Worm (Caenorhabditis elegans) whole organism, young adult: Measurements from ENCODE around the gene srw-40.

Experiments
- B0261.1 ChIP-seq: sonication (generic microtip); optimal IDR thresholded peaks from 2 replicates; lab custom pipeline; 2016; ENCODE audit warnings: mild to moderate bottlenecking, missing genetic modification characterization, moderate library complexity, missing compliant biosample characterization
- B0336.3 ChIP-seq: fragments of 200-800 bp; sonication (Bioruptor generic); IDR thresholded peaks from 2 replicates; pipeline ENCODE4 v1.3.6; 2022; ENCODE audit warnings: missing genetic modification characterization, missing compliant biosample characterization
- F49E8.2 ChIP-seq: sonication (generic microtip); optimal IDR thresholded peaks from 3 replicates; lab custom pipeline; 2017; ENCODE audit warnings: missing genetic modification characterization, mild to moderate bottlenecking, missing compliant biosample characterization, antibody characterized with exemption, moderate library complexity; ENCODE audit not compliant: insufficient read depth
- F57C9.4 ChIP-seq: sonication (generic microtip); optimal IDR thresholded peaks from 2 replicates; lab custom pipeline; 2017; ENCODE audit warnings: mild to moderate bottlenecking, missing genetic modification characterization, missing compliant biosample characterization
- T07F8.4 ChIP-seq: sonication (generic microtip); optimal IDR thresholded peaks from 2 replicates; lab custom pipeline; 2016; ENCODE audit warnings: mild to moderate bottlenecking, missing genetic modification characterization, moderate library complexity, missing compliant biosample characterization
- T26A5.8 ChIP-seq: sonication (generic microtip); optimal IDR thresholded peaks from 2 replicates; lab custom pipeline; 2016; ENCODE audit warnings: missing genetic modification characterization, missing compliant biosample characterization
- Y53F4B.3 ChIP-seq: fragments of 200-800 bp; sonication (Bioruptor generic); IDR thresholded peaks from 2 replicates; pipeline ENCODE4 v1.3.6; 2022; ENCODE audit warnings: missing genetic modification reagents, missing genetic modification characterization, missing compliant biosample characterization
- Y79H2A.3 ChIP-seq: fragments of 200-800 bp; sonication (Bioruptor generic); conservative IDR thresholded peaks from 2 replicates; pipeline ENCODE4 v1.3.6; 2022; ENCODE audit warnings: missing genetic modification reagents, missing genetic modification characterization, missing compliant biosample characterization
- ama-1 ChIP-seq, 3 experiments: fragments of 150-350 bp in 1 of 3; sonication (generic microtip) in 2 of 3; optimal IDR thresholded peaks; 2 replicates each; lab custom pipeline; 2014 to 2018; ENCODE audit warnings: missing biosample characterization in 2 of 3, missing genetic modification characterization in 2 of 3, missing genetic modification reagents in 2 of 3
- atf-7 ChIP-seq: sonication (generic microtip); optimal IDR thresholded peaks from 2 replicates; lab custom pipeline; 2017; ENCODE audit warnings: mild to moderate bottlenecking, missing genetic modification characterization, missing compliant biosample characterization
- attf-3 ChIP-seq: fragments of 200-800 bp; sonication (Bioruptor generic); conservative IDR thresholded peaks from 2 replicates; pipeline ENCODE4 v1.3.6; 2022; ENCODE audit warnings: missing genetic modification reagents, missing genetic modification characterization, missing compliant biosample characterization
- attf-5 ChIP-seq: fragments of 200-800 bp; sonication (Bioruptor generic); optimal IDR thresholded peaks from 2 replicates; lab custom pipeline; 2018; ENCODE audit warnings: mild to moderate bottlenecking, missing genetic modification characterization, missing compliant biosample characterization
- ccch-3 ChIP-seq: fragments of 200-800 bp; sonication (Bioruptor generic); optimal IDR thresholded peaks from 2 replicates; lab custom pipeline; 2018; ENCODE audit warnings: mild to moderate bottlenecking, missing genetic modification characterization, missing compliant biosample characterization
- ceh-100 ChIP-seq: fragments of 200-800 bp; sonication (Bioruptor generic); IDR thresholded peaks from 2 replicates; pipeline ENCODE4 v1.3.6; 2022; ENCODE audit warnings: missing genetic modification reagents, missing genetic modification characterization, missing compliant biosample characterization
- die-1 ChIP-seq: sonication (generic microtip); optimal IDR thresholded peaks from 2 replicates; lab custom pipeline; 2016; ENCODE audit warnings: missing genotype, mild to moderate bottlenecking, missing genetic modification characterization, missing compliant biosample characterization
- egl-18 ChIP-seq: fragments of 200-800 bp; sonication (Bioruptor generic); IDR thresholded peaks from 2 replicates; pipeline ENCODE4 v1.3.6; 2022; ENCODE audit warnings: missing genetic modification reagents, missing genetic modification characterization, missing compliant biosample characterization
- ekl-4 ChIP-seq: fragments of 200-800 bp; sonication (Bioruptor generic); IDR thresholded peaks from 2 replicates; pipeline ENCODE4 v1.3.6; 2022; ENCODE audit warnings: missing genetic modification reagents, missing genetic modification characterization, missing compliant biosample characterization
- ets-4 ChIP-seq: fragments of 200-800 bp; sonication (Bioruptor generic); optimal IDR thresholded peaks from 2 replicates; lab custom pipeline; 2018; ENCODE audit warnings: mild to moderate bottlenecking, missing genetic modification characterization, missing compliant biosample characterization
- fkh-3 ChIP-seq: sonication (generic microtip); optimal IDR thresholded peaks from 2 replicates; lab custom pipeline; 2016; ENCODE audit warnings: mild to moderate bottlenecking, missing genetic modification characterization, missing compliant biosample characterization
- him-1 ChIP-seq: sonication (generic microtip); optimal IDR thresholded peaks from 2 replicates; lab custom pipeline; 2016; ENCODE audit warnings: missing genotype, missing genetic modification reagents, missing genetic modification characterization, missing compliant biosample characterization
- hlh-26 ChIP-seq: fragments of 200-800 bp; sonication (Bioruptor generic); conservative IDR thresholded peaks from 2 replicates; pipeline ENCODE4 v1.3.6; 2022; ENCODE audit warnings: missing genetic modification reagents, missing genetic modification characterization, missing compliant biosample characterization
- hrde-1 ChIP-seq: sonication (generic microtip); optimal IDR thresholded peaks from 2 replicates; lab custom pipeline; 2016; ENCODE audit warnings: missing genetic modification characterization, mild to moderate bottlenecking, missing compliant biosample characterization, moderate library complexity, missing genotype, missing genetic modification reagents, borderline replicate concordance
- let-526 ChIP-seq: fragments of 200-800 bp; sonication (Bioruptor generic); IDR thresholded peaks from 2 replicates; pipeline ENCODE4 v1.3.6; 2022; ENCODE audit warnings: missing genetic modification reagents, missing genetic modification characterization, missing compliant biosample characterization
- lsl-1 ChIP-seq: fragments of 200-800 bp; sonication (Bioruptor generic); optimal IDR thresholded peaks from 2 replicates; lab custom pipeline; 2018; ENCODE audit warnings: mild to moderate bottlenecking, missing genetic modification characterization, moderate library complexity, missing compliant biosample characterization
- madf-3 ChIP-seq: fragments of 200-800 bp; sonication (Bioruptor generic); IDR thresholded peaks from 2 replicates; pipeline ENCODE4 v1.3.6; 2022; ENCODE audit warnings: missing genetic modification reagents, missing genetic modification characterization, missing compliant biosample characterization
- madf-6 ChIP-seq: fragments of 200-800 bp; sonication (Bioruptor generic); IDR thresholded peaks from 2 replicates; pipeline ENCODE4 v1.3.6; 2022; ENCODE audit warnings: missing genetic modification reagents, missing genetic modification characterization, missing compliant biosample characterization
- mcd-1 ChIP-seq: fragments of 200-800 bp; sonication (Bioruptor generic); IDR thresholded peaks from 2 replicates; pipeline ENCODE4 v1.3.6; 2022; ENCODE audit warnings: missing genetic modification reagents, missing genetic modification characterization, missing compliant biosample characterization
- mel-28 ChIP-seq: sonication (generic microtip); optimal IDR thresholded peaks from 2 replicates; lab custom pipeline; 2016; ENCODE audit warnings: borderline replicate concordance, mild to moderate bottlenecking, missing genetic modification characterization, missing compliant biosample characterization
- nfyb-1 ChIP-seq: fragments of 200-800 bp; sonication (Bioruptor generic); IDR thresholded peaks from 2 replicates; pipeline ENCODE4 v1.3.6; 2022; ENCODE audit warnings: missing genetic modification reagents, missing genetic modification characterization, missing compliant biosample characterization
- nhr-179 ChIP-seq: sonication (generic microtip); optimal IDR thresholded peaks from 2 replicates; lab custom pipeline; 2016; ENCODE audit warnings: mild to moderate bottlenecking, missing genetic modification characterization, missing compliant biosample characterization
- rcor-1 ChIP-seq: fragments of 200-800 bp; sonication (Bioruptor generic); IDR thresholded peaks from 2 replicates; pipeline ENCODE4 v1.3.6; 2022; ENCODE audit warnings: missing genetic modification reagents, missing genetic modification characterization, missing compliant biosample characterization
- repo-1 ChIP-seq: sonication (generic microtip); optimal IDR thresholded peaks from 2 replicates; lab custom pipeline; 2017; ENCODE audit warnings: mild to moderate bottlenecking, missing genetic modification characterization, missing compliant biosample characterization
- rpc-1 ChIP-seq, 2 experiments: fragments of 150-350 bp in 1 of 2; sonication (generic microtip) in 1 of 2; optimal IDR thresholded peaks; 2 replicates each; lab custom pipeline; 2014 to 2018; ENCODE audit warnings: missing biosample characterization in 1 of 2, missing genetic modification characterization in 1 of 2, missing genetic modification reagents in 1 of 2, missing genotype in 1 of 2
- sdz-38 ChIP-seq: sonication (generic microtip); optimal IDR thresholded peaks from 2 replicates; lab custom pipeline; 2016; ENCODE audit warnings: missing genotype, missing genetic modification characterization, missing compliant biosample characterization
- snpc-1.3 ChIP-seq: sonication (generic microtip); optimal IDR thresholded peaks from 2 replicates; lab custom pipeline; 2017; ENCODE audit warnings: missing genetic modification characterization, mild to moderate bottlenecking, missing compliant biosample characterization, antibody characterized with exemption, moderate library complexity, missing genotype, missing genetic modification reagents; ENCODE audit not compliant: insufficient read depth
- tlf-1 ChIP-seq: fragments of 200-800 bp; sonication (Bioruptor generic); optimal IDR thresholded peaks from 2 replicates; lab custom pipeline; 2018; ENCODE audit warnings: mild to moderate bottlenecking, missing genetic modification characterization, missing compliant biosample characterization
- xnd-1 ChIP-seq: sonication (generic microtip); optimal IDR thresholded peaks from 2 replicates; lab custom pipeline; 2016; ENCODE audit warnings: missing genotype, missing genetic modification reagents, missing genetic modification characterization, missing compliant biosample characterization
- zfh-2 ChIP-seq: fragments of 200-800 bp; sonication (Bioruptor generic); conservative IDR thresholded peaks from 2 replicates; pipeline ENCODE4 v1.3.6; 2022; ENCODE audit warnings: missing genetic modification reagents, missing genetic modification characterization, missing compliant biosample characterization
- zim-3 ChIP-seq: sonication (generic microtip); optimal IDR thresholded peaks from 2 replicates; lab custom pipeline; 2017; ENCODE audit warnings: mild to moderate bottlenecking, missing genetic modification characterization, moderate library complexity, missing compliant biosample characterization
- ztf-18 ChIP-seq: sonication (generic microtip); optimal IDR thresholded peaks from 2 replicates; lab custom pipeline; 2016; ENCODE audit warnings: missing genotype, mild to moderate bottlenecking, missing genetic modification characterization, missing compliant biosample characterization
- ztf-25 ChIP-seq: fragments of 200-800 bp; sonication (Bioruptor generic); IDR thresholded peaks from 2 replicates; pipeline ENCODE4 v1.3.6; 2022; ENCODE audit warnings: missing genetic modification reagents, missing genetic modification characterization, missing compliant biosample characterization
- ztf-28 ChIP-seq: fragments of 200-800 bp; sonication (Bioruptor generic); IDR thresholded peaks from 2 replicates; pipeline ENCODE4 v1.3.6; 2022; ENCODE audit warnings: missing genetic modification reagents, missing genetic modification characterization, missing compliant biosample characterization
- ztf-3 ChIP-seq: fragments of 200-800 bp; sonication (Bioruptor generic); optimal IDR thresholded peaks from 2 replicates; lab custom pipeline; 2018; ENCODE audit warnings: mild to moderate bottlenecking, missing genetic modification characterization, missing compliant biosample characterization

Gene srw-40

ce11 chrII:4328716-4329115 lies 12.8 kb upstream of the srw-40 start, which contains the start of gene H20J04.4:
H20J04.4 (plus strand) TSS chrII:4329016.
- TF ChIP-seq atf-7 (tag; lab: Kevin White, UChicago) (no peak), ccch-3 (GFP tag; lab: Kevin White, UChicago) (no peak), ztf-25 (GFP tag; lab: Robert Waterston, UW) (no peak), nhr-179 (tag; lab: Kevin White, UChicago) (no peak), B0336.3 (GFP tag; lab: Robert Waterston, UW) (no peak), hrde-1 (no peak), attf-3 (no peak), ceh-100 (no peak), hlh-26 (GFP tag; lab: Robert Waterston, UW) (no peak)

ce11 chrII:4326420-4326819 lies 10.5 kb upstream of the srw-40 start, which contains the start of gene pfd-2:
pfd-2 (plus strand) TSS chrII:4326720.
- TF ChIP-seq egl-18 (GFP tag; lab: Robert Waterston, UW) (no peak), xnd-1 (tag; lab: Kevin White, UChicago) (no peak), ama-1 (optimal IDR thresholded peaks at IDR 0.05; lab: Kevin White, UChicago) (no peak), ama-1 (GFP tag; optimal IDR thresholded peaks at IDR 0.05; lab: Kevin White, UChicago) (no peak), him-1 (tag; lab: Kevin White, UChicago) (no peak), nfyb-1 (GFP tag; lab: Robert Waterston, UW) (no peak), fkh-3 (no peak), lsl-1 (GFP tag; lab: Kevin White, UChicago) (no peak), ets-4 (GFP tag; lab: Kevin White, UChicago) (no peak), let-526 (GFP tag; lab: Robert Waterston, UW) (no peak), ekl-4 (GFP tag; lab: Robert Waterston, UW) (no peak), sdz-38 (tag; lab: Kevin White, UChicago) (no peak), zfh-2 (GFP tag; lab: Robert Waterston, UW) (no peak)

ce11 chrII:4324061-4324460 lies 8.2 kb upstream of the srw-40 start, which contains the start of gene mog-2:
mog-2 (plus strand) TSS chrII:4324361.
- TF ChIP-seq rcor-1 (no peak), attf-5 (GFP tag; lab: Kevin White, UChicago) (no peak), F49E8.2 (tag; lab: Kevin White, UChicago) (no peak), tlf-1 (GFP tag; lab: Kevin White, UChicago) (no peak), B0261.1 (tag; lab: Kevin White, UChicago) (no peak), ztf-3 (GFP tag; lab: Kevin White, UChicago) (no peak), repo-1 (tag; lab: Kevin White, UChicago) (no peak), die-1 (tag; lab: Kevin White, UChicago) (no peak), T26A5.8 (tag; lab: Kevin White, UChicago) (no peak), ztf-28 (no peak), lsl-1 (GFP tag; lab: Kevin White, UChicago) (no peak), T07F8.4 (tag; lab: Kevin White, UChicago) (no peak), nfyb-1 (GFP tag; lab: Robert Waterston, UW) (no peak), mel-28 (no peak), F57C9.4 (tag; lab: Kevin White, UChicago) (no peak)

DNA sequence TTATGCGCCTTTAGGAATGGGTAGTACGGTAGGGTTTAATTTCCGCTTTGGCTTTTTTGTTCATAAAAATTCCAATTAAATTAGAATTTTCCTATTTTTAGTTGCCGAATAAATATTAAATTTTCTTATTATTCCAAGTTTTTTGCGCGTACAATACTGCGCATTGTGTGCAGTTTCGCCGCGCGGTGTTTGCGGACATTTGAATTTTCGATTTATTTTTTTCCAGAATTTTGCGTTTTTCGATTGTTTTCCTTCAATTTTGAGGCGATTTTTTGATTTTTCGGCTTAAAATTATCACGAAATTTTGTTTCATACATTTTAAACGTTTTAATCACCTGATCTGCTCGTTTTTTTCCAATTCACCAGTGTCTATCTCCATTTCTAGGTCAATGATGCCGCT lies 7.0 kb upstream of the srw-40 start, which contains the start of gene H20J04.6:
Gene H20J04.6 (plus strand): TSS at position 386 of the 400 bp plus-strand sequence.
- no peak for TF ChIP-seq rpc-1 (optimal IDR thresholded peaks at IDR 0.05; lab: Kevin White, UChicago)
- no peak for TF ChIP-seq rpc-1 (tag; optimal IDR thresholded peaks at IDR 0.05; lab: Kevin White, UChicago)
- peak; percentile 19 for TF ChIP-seq lsl-1 (GFP tag; lab: Kevin White, UChicago)
- TF ChIP-seq Y53F4B.3, result no peak
- TF ChIP-seq madf-6 (GFP tag; lab: Robert Waterston, UW), result peak; percentile 27; the same call in 1 of the 2 replicates
- no peak for TF ChIP-seq ztf-3 (GFP tag; lab: Kevin White, UChicago)
- TF ChIP-seq snpc-1.3 (tag; lab: Kevin White, UChicago), result peak; percentile 10
- TF ChIP-seq Y79H2A.3 (GFP tag; lab: Robert Waterston, UW), result no peak
- no peak for TF ChIP-seq ets-4 (GFP tag; lab: Kevin White, UChicago)
- no peak for TF ChIP-seq madf-3 (GFP tag; lab: Robert Waterston, UW)
- TF ChIP-seq ztf-18 (tag; lab: Kevin White, UChicago), result no peak
- TF ChIP-seq die-1 (tag; lab: Kevin White, UChicago), result no peak
- TF ChIP-seq ceh-100, result no peak
- TF ChIP-seq mcd-1 (GFP tag; lab: Robert Waterston, UW), result no peak
- no peak for TF ChIP-seq zim-3
- TF ChIP-seq T07F8.4 (tag; lab: Kevin White, UChicago), result no peak
- TF ChIP-seq repo-1 (tag; lab: Kevin White, UChicago), result no peak
